Worm (Caenorhabditis elegans): ENCODE results near the gene clec-135.

The clec-135 gene

ce11 chrII:4215318-4215717 lies 43.3 kb downstream of the clec-135 start, which contains the start of gene F31D5.2:
F31D5.2 (plus strand) TSS chrII:4215618.
- no peak for TF ChIP-seq unc-62 (GFP tag; optimal IDR thresholded peaks at IDR 0.05)

- no peak for TF ChIP-seq unc-62 (GFP tag; optimal IDR thresholded peaks at IDR 0.05)
Observed at ce11 chrII:4211113-4211512, 47.5 kb downstream of the clec-135 start, which contains the start of gene F31D5.7. F31D5.7 (plus strand) TSS chrII:4211413.

- no peak for TF ChIP-seq unc-62 (GFP tag; optimal IDR thresholded peaks at IDR 0.05)
Observed at ce11 chrII:4209071-4209747, 49.4 kb downstream of the clec-135 start, which contains the start of gene F31D5.6. F31D5.6 (plus strand) TSS chrII:4209697.

Measured in whole organism, dauer.